Fruit fly (Drosophila melanogaster): ENCODE measurements around the gene ND-B18.

DNA sequence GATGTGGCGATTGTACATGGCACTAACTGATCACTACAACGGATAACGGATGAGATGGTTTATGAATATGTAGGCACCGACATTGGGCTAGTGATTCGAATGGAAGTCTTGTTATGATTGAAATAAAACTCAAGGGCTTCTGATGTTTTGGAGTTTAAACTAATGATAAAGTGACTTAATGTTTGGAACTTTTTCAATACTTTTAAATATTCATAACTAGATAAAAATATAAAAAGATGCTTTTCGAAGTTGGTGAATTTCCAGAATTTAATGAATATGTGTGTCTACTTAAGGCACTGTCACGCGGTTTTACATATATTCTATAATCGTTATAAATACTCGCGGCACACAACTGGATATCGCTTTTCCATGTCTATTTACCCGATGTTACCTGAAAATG is 32.4 kb downstream of the ND-B18 start, which contains the start of gene CG9072:
- TF ChIP-seq CG8478 (optimal IDR thresholded peaks at IDR 0.05) (no peak), CTCF (optimal IDR thresholded peaks at IDR 0.05) (no peak)
